Worm (Caenorhabditis elegans) whole organism, late embryonic: Measurements from ENCODE around the gene adal-1.

Source experiments
- C38D4.7 ChIP-seq: fragments of 200-800 bp; sonication (Bioruptor generic); optimal IDR thresholded peaks from 2 replicates; lab custom pipeline; 2018; ENCODE audit warnings: mild to moderate bottlenecking, missing genetic modification characterization, moderate library complexity, missing compliant biosample characterization
- F13H6.1 ChIP-seq: sonication (generic microtip); optimal IDR thresholded peaks from 2 replicates; lab custom pipeline; 2016; ENCODE audit warnings: missing genetic modification characterization, missing compliant biosample characterization
- K09A11.1 ChIP-seq: sonication (generic microtip); optimal IDR thresholded peaks from 2 replicates; lab custom pipeline; 2017; ENCODE audit warnings: antibody characterized with exemption, mild to moderate bottlenecking, missing genetic modification characterization, missing compliant biosample characterization; ENCODE audit not compliant: insufficient read depth
- Y22D7AL.16 ChIP-seq: sonication (generic microtip); optimal IDR thresholded peaks from 2 replicates; lab custom pipeline; 2016; ENCODE audit warnings: missing genetic modification characterization, missing compliant biosample characterization
- ahr-1 ChIP-seq: sonication (generic microtip); optimal IDR thresholded peaks from 2 replicates; lab custom pipeline; 2016; ENCODE audit warnings: missing genetic modification characterization, missing compliant biosample characterization
- ama-1 ChIP-seq: fragments of 150-350 bp; optimal IDR thresholded peaks from 2 replicates; lab custom pipeline; 2014
- ceh-14 ChIP-seq: sonication (generic microtip); optimal IDR thresholded peaks from 2 replicates; lab custom pipeline; 2016; ENCODE audit warnings: missing genotype, missing genetic modification characterization, missing compliant biosample characterization
- ceh-19 ChIP-seq: fragments of 200-800 bp; sonication (Bioruptor generic); optimal IDR thresholded peaks from 2 replicates; lab custom pipeline; 2018; ENCODE audit warnings: mild to moderate bottlenecking, missing genetic modification characterization, missing compliant biosample characterization
- ceh-22 ChIP-seq: sonication (generic microtip); optimal IDR thresholded peaks from 2 replicates; lab custom pipeline; 2017; ENCODE audit warnings: missing biosample characterization, missing genetic modification characterization
- ceh-24 ChIP-seq: sonication (generic microtip); optimal IDR thresholded peaks from 2 replicates; lab custom pipeline; 2016; ENCODE audit warnings: mild to moderate bottlenecking, missing genetic modification characterization, missing compliant biosample characterization
- ceh-30 ChIP-seq: fragments of 150-350 bp; optimal IDR thresholded peaks from 2 replicates; lab custom pipeline; 2014; ENCODE audit warnings: missing biosample characterization, missing genetic modification characterization
- ceh-31 ChIP-seq: sonication (generic microtip); optimal IDR thresholded peaks from 2 replicates; lab custom pipeline; 2016; ENCODE audit warnings: missing genetic modification characterization, missing compliant biosample characterization
- ceh-34 ChIP-seq: sonication (generic microtip); optimal IDR thresholded peaks from 2 replicates; lab custom pipeline; 2016; ENCODE audit warnings: mild to moderate bottlenecking, missing genetic modification characterization, missing compliant biosample characterization
- ceh-45 ChIP-seq: fragments of 200-800 bp; sonication (Bioruptor generic); IDR thresholded peaks from 2 replicates; pipeline ENCODE4 v1.3.6; 2022; ENCODE audit warnings: missing genetic modification reagents, missing genetic modification characterization, missing compliant biosample characterization
- ceh-48 ChIP-seq: sonication (generic microtip); optimal IDR thresholded peaks from 2 replicates; lab custom pipeline; 2016; ENCODE audit warnings: missing genetic modification characterization, inconsistent platforms, missing compliant biosample characterization
- ceh-6 ChIP-seq: fragments of 200-800 bp; sonication (Bioruptor generic); optimal IDR thresholded peaks from 2 replicates; lab custom pipeline; 2018; ENCODE audit warnings: mild to moderate bottlenecking, missing genetic modification characterization, missing compliant biosample characterization
- ceh-9 ChIP-seq: sonication (generic microtip); optimal IDR thresholded peaks from 2 replicates; lab custom pipeline; 2016; ENCODE audit warnings: mild to moderate bottlenecking, missing genetic modification characterization, inconsistent platforms, missing compliant biosample characterization
- che-1 ChIP-seq: sonication (generic microtip); optimal IDR thresholded peaks from 2 replicates; lab custom pipeline; 2016; ENCODE audit warnings: mild to moderate bottlenecking, missing genetic modification characterization, missing compliant biosample characterization
- dmd-4 ChIP-seq: sonication (generic microtip); optimal IDR thresholded peaks from 2 replicates; lab custom pipeline; 2016; ENCODE audit warnings: borderline replicate concordance, missing genetic modification characterization, missing compliant biosample characterization
- fkh-10 ChIP-seq: fragments of 150-350 bp; optimal IDR thresholded peaks from 2 replicates; lab custom pipeline; 2014; ENCODE audit warnings: missing biosample characterization, missing genetic modification reagents, missing genetic modification characterization
- fkh-6 ChIP-seq: sonication (generic microtip); optimal IDR thresholded peaks from 2 replicates; lab custom pipeline; 2016; ENCODE audit warnings: missing genetic modification characterization, missing compliant biosample characterization
- hlh-30 ChIP-seq: sonication (generic microtip); optimal IDR thresholded peaks from 2 replicates; lab custom pipeline; 2017; ENCODE audit warnings: antibody characterized with exemption, missing genetic modification characterization, missing compliant biosample characterization; ENCODE audit not compliant: insufficient read depth
- hlh-6 ChIP-seq: sonication (generic microtip); optimal IDR thresholded peaks from 2 replicates; lab custom pipeline; 2016; ENCODE audit warnings: missing genotype, missing genetic modification characterization, missing compliant biosample characterization
- hlh-8 ChIP-seq: sonication (generic microtip); optimal IDR thresholded peaks from 2 replicates; lab custom pipeline; 2016; ENCODE audit warnings: missing genotype, missing genetic modification characterization, missing compliant biosample characterization
- lim-6 ChIP-seq: sonication (generic microtip); optimal IDR thresholded peaks from 2 replicates; lab custom pipeline; 2016; ENCODE audit warnings: missing genetic modification characterization, missing compliant biosample characterization
- nfya-1 ChIP-seq: sonication (generic microtip); optimal IDR thresholded peaks from 2 replicates; lab custom pipeline; 2017; ENCODE audit warnings: missing genetic modification characterization, mild to moderate bottlenecking, missing compliant biosample characterization, antibody characterized with exemption, moderate library complexity
- nhr-232 ChIP-seq: sonication (generic microtip); optimal IDR thresholded peaks from 2 replicates; lab custom pipeline; 2016; ENCODE audit warnings: missing genetic modification characterization, missing compliant biosample characterization
- npax-4 ChIP-seq: sonication (generic microtip); optimal IDR thresholded peaks from 2 replicates; lab custom pipeline; 2016; ENCODE audit warnings: missing genetic modification characterization, missing compliant biosample characterization
- odd-2 ChIP-seq: sonication (generic microtip); optimal IDR thresholded peaks from 2 replicates; lab custom pipeline; 2017; ENCODE audit warnings: antibody characterized with exemption, mild to moderate bottlenecking, missing genetic modification characterization, missing compliant biosample characterization
- pag-3 ChIP-seq: sonication (generic microtip); optimal IDR thresholded peaks from 2 replicates; lab custom pipeline; 2016; ENCODE audit warnings: missing compliant biosample characterization, missing genetic modification characterization, borderline replicate concordance
- pat-9 ChIP-seq: fragments of 200-800 bp; sonication (Bioruptor generic); optimal IDR thresholded peaks from 2 replicates; lab custom pipeline; 2018; ENCODE audit warnings: mild to moderate bottlenecking, missing genetic modification characterization, moderate library complexity, missing compliant biosample characterization
- pha-2 ChIP-seq: sonication (generic microtip); optimal IDR thresholded peaks from 2 replicates; lab custom pipeline; 2017; ENCODE audit warnings: mild to moderate bottlenecking, missing genetic modification characterization, missing compliant biosample characterization
- pha-4 ChIP-seq: fragments of 150-350 bp; optimal IDR thresholded peaks from 2 replicates; lab custom pipeline; 2018; ENCODE audit warnings: missing biosample characterization, missing genetic modification reagents, missing genetic modification characterization
- pqm-1 ChIP-seq: sonication (generic microtip); optimal IDR thresholded peaks from 2 replicates; lab custom pipeline; 2016; ENCODE audit warnings: missing genetic modification characterization, missing compliant biosample characterization
- pros-1 ChIP-seq: fragments of 150-350 bp; optimal IDR thresholded peaks from 2 replicates; lab custom pipeline; 2014; ENCODE audit warnings: missing biosample characterization, missing genetic modification reagents, missing genetic modification characterization
- ref-2 ChIP-seq: sonication (generic microtip); optimal IDR thresholded peaks from 2 replicates; lab custom pipeline; 2016; ENCODE audit warnings: missing genetic modification characterization, missing compliant biosample characterization
- sdc-2 ChIP-seq: sonication (generic microtip); optimal IDR thresholded peaks from 2 replicates; lab custom pipeline; 2016; ENCODE audit warnings: missing genotype, missing genetic modification characterization, missing compliant biosample characterization
- sox-2 ChIP-seq: fragments of 200-800 bp; sonication (Bioruptor generic); IDR thresholded peaks from 2 replicates; pipeline ENCODE4 v1.3.6; 2022; ENCODE audit warnings: missing genetic modification reagents, missing genetic modification characterization, missing compliant biosample characterization
- sox-4 ChIP-seq: sonication (generic microtip); optimal IDR thresholded peaks from 2 replicates; lab custom pipeline; 2017; ENCODE audit warnings: mild to moderate bottlenecking, missing genetic modification characterization, inconsistent platforms, missing compliant biosample characterization
- tbx-2 ChIP-seq: sonication (generic microtip); optimal IDR thresholded peaks from 2 replicates; lab custom pipeline; 2016; ENCODE audit warnings: missing genetic modification characterization, missing compliant biosample characterization
- tbx-7 ChIP-seq: sonication (generic microtip); optimal IDR thresholded peaks from 2 replicates; lab custom pipeline; 2016; ENCODE audit warnings: missing genotype, missing genetic modification characterization, missing compliant biosample characterization
- unc-42 ChIP-seq: sonication (generic microtip); optimal IDR thresholded peaks from 2 replicates; lab custom pipeline; 2016; ENCODE audit warnings: missing genotype, missing genetic modification characterization, missing compliant biosample characterization
- unc-55 ChIP-seq: sonication (generic microtip); optimal IDR thresholded peaks from 2 replicates; lab custom pipeline; 2017; ENCODE audit warnings: missing biosample characterization, missing genetic modification reagents, missing genetic modification characterization
- unc-86 ChIP-seq: sonication (generic microtip); optimal IDR thresholded peaks from 2 replicates; lab custom pipeline; 2016; ENCODE audit warnings: missing genetic modification characterization, missing compliant biosample characterization
- ztf-16 ChIP-seq: sonication (generic microtip); optimal IDR thresholded peaks from 2 replicates; lab custom pipeline; 2017; ENCODE audit warnings: missing genetic modification characterization, missing compliant biosample characterization

Gene adal-1

ce11 chrII:6847917-6848379 is 45.5 kb downstream of the adal-1 start, which contains the start of gene tbc-6:
Gene tbc-6 (plus strand): TSS chrII:6848124.
- no peak for TF ChIP-seq pha-4
- no peak for TF ChIP-seq ceh-34
- no peak for TF ChIP-seq hlh-6 (tag; lab: Kevin White, UChicago)
- TF ChIP-seq odd-2 (tag; lab: Kevin White, UChicago) = peak; percentile 5
- TF ChIP-seq nhr-232 (tag; lab: Kevin White, UChicago) = no peak
- TF ChIP-seq unc-55 (GFP tag; lab: Kevin White, UChicago) = peak; percentile 8
- TF ChIP-seq nfya-1 = peak; percentile 2
- TF ChIP-seq ceh-9 (tag; lab: Kevin White, UChicago) = no peak
- TF ChIP-seq Y22D7AL.16 = no peak
- TF ChIP-seq sox-2 (GFP tag; lab: Robert Waterston, UW) = no peak
- no peak for TF ChIP-seq F13H6.1 (tag; lab: Kevin White, UChicago)
- peak; percentile 40 for TF ChIP-seq unc-42 (tag; lab: Kevin White, UChicago)
- TF ChIP-seq unc-86 = no peak
- no peak for TF ChIP-seq pqm-1 (tag; lab: Kevin White, UChicago)
- no peak for TF ChIP-seq tbx-7 (tag; lab: Kevin White, UChicago)
- TF ChIP-seq ceh-45 (GFP tag; lab: Robert Waterston, UW) = no peak
- no peak for TF ChIP-seq C38D4.7 (GFP tag; lab: Kevin White, UChicago)
- TF ChIP-seq ceh-48 (tag; lab: Kevin White, UChicago) = no peak
- TF ChIP-seq ama-1 (lab: Kevin White, UChicago) = peak; percentile 78
- no peak for TF ChIP-seq ceh-30 (tag; lab: Kevin White, UChicago)

- TF ChIP-seq ceh-6 (peak; percentile 50), unc-42 (tag; lab: Kevin White, UChicago) (peak; percentile 5), tbx-2 (tag; lab: Kevin White, UChicago) (peak; percentile 29), fkh-10 (GFP tag; lab: Kevin White, UChicago) (no peak), hlh-30 (tag; lab: Kevin White, UChicago) (no peak), ref-2 (tag; lab: Kevin White, UChicago) (peak; percentile 15)
Measured at ce11 chrII:6846723-6847122, 46.7 kb downstream of the adal-1 start.

ce11 chrII:6845006-6845459 is 48.4 kb downstream of the adal-1 start:
- TF ChIP-seq pag-3 (tag; lab: Kevin White, UChicago) (no peak), npax-4 (tag; lab: Kevin White, UChicago) (no peak), fkh-6 (no peak), ceh-22 (tag; lab: Kevin White, UChicago) (no peak), lim-6 (tag; lab: Kevin White, UChicago) (no peak), che-1 (tag; lab: Kevin White, UChicago) (no peak), ahr-1 (tag; lab: Kevin White, UChicago) (no peak), sox-4 (no peak), K09A11.1 (tag; lab: Kevin White, UChicago) (no peak), ztf-16 (tag; lab: Kevin White, UChicago) (no peak), pha-4 (no peak)
- TF ChIP-seq, all 69 proteins: peak for 0

- no peak for TF ChIP-seq pha-2 (tag; lab: Kevin White, UChicago)
- TF ChIP-seq hlh-8 = no peak
- TF ChIP-seq ref-2 (tag; lab: Kevin White, UChicago) = no peak
- peak; percentile 31; the same call in 1 of the 2 replicates for TF ChIP-seq sox-2 (GFP tag; lab: Robert Waterston, UW)
- TF ChIP-seq ceh-19 (GFP tag; lab: Kevin White, UChicago) = no peak
- TF ChIP-seq ceh-9 (tag; lab: Kevin White, UChicago) = no peak
- no peak for TF ChIP-seq sdc-2
- no peak for TF ChIP-seq ahr-1 (tag; lab: Kevin White, UChicago)
- TF ChIP-seq hlh-6 (tag; lab: Kevin White, UChicago) = no peak
- TF ChIP-seq pag-3 (tag; lab: Kevin White, UChicago) = no peak
- peak; percentile 43 for TF ChIP-seq pros-1 (tag; lab: Kevin White, UChicago)
- TF ChIP-seq C38D4.7 (GFP tag; lab: Kevin White, UChicago) = no peak
- TF ChIP-seq lim-6 (tag; lab: Kevin White, UChicago) = no peak
- TF ChIP-seq fkh-10 (GFP tag; lab: Kevin White, UChicago) = no peak
- no peak for TF ChIP-seq ceh-31 (tag; lab: Kevin White, UChicago)
- TF ChIP-seq dmd-4 (tag; lab: Kevin White, UChicago) = no peak
- no peak for TF ChIP-seq ceh-14 (tag; lab: Kevin White, UChicago)
- peak; percentile 84 for TF ChIP-seq unc-42 (tag; lab: Kevin White, UChicago)
- TF ChIP-seq ceh-24 (tag; lab: Kevin White, UChicago) = no peak
- TF ChIP-seq unc-86 = no peak
- no peak for TF ChIP-seq pat-9
Measured at ce11 chrII:6844227-6845005, 49.0 kb downstream of the adal-1 start.
